Worm (Caenorhabditis elegans) whole organism, mixed stage, embryonic: ENCODE measurements around the gene F59D12.3.

Experiments used
- bed-3 ChIP-seq: fragments of 200-800 bp; sonication (Bioruptor generic); optimal IDR thresholded peaks from 3 replicates; lab custom pipeline; 2018; ENCODE audit warnings: mild to moderate bottlenecking, missing genetic modification characterization, moderate library complexity, missing compliant biosample characterization
- blmp-1 ChIP-seq: fragments of 150-350 bp; optimal IDR thresholded peaks from 2 replicates; lab custom pipeline; 2014; ENCODE audit warnings: missing biosample characterization, missing genetic modification characterization
- ceh-39 ChIP-seq: fragments of 150-350 bp; optimal IDR thresholded peaks from 2 replicates; lab custom pipeline; 2014; ENCODE audit warnings: missing biosample characterization, missing genetic modification characterization
- ceh-83 ChIP-seq: fragments of 200-800 bp; sonication (Bioruptor generic); optimal IDR thresholded peaks from 2 replicates; lab custom pipeline; 2018; ENCODE audit warnings: mild to moderate bottlenecking, missing genetic modification characterization, missing compliant biosample characterization
- ces-1 ChIP-seq: fragments of 150-350 bp; optimal IDR thresholded peaks from 2 replicates; lab custom pipeline; 2014; ENCODE audit warnings: missing biosample characterization, missing genetic modification reagents, missing genetic modification characterization
- cnd-1 ChIP-seq: fragments of 200-800 bp; sonication (Bioruptor generic); optimal IDR thresholded peaks from 2 replicates; lab custom pipeline; 2018; ENCODE audit warnings: mild to moderate bottlenecking, missing genetic modification characterization, missing compliant biosample characterization
- elt-1 ChIP-seq: sonication (generic microtip); optimal IDR thresholded peaks from 2 replicates; lab custom pipeline; 2017; ENCODE audit warnings: missing genetic modification characterization, mild to moderate bottlenecking, missing compliant biosample characterization, antibody characterized with exemption, moderate library complexity, borderline replicate concordance; ENCODE audit not compliant: insufficient read depth
- elt-3 ChIP-seq: fragments of 150-350 bp; optimal IDR thresholded peaks from 2 replicates; lab custom pipeline; 2014; ENCODE audit warnings: missing biosample characterization, missing genetic modification characterization
- flh-1 ChIP-seq: fragments of 200-800 bp; sonication (Bioruptor generic); optimal IDR thresholded peaks from 2 replicates; lab custom pipeline; 2018; ENCODE audit warnings: mild to moderate bottlenecking, missing genetic modification characterization, moderate library complexity, missing compliant biosample characterization
- ham-2 ChIP-seq: fragments of 200-800 bp; sonication (Bioruptor generic); optimal IDR thresholded peaks from 2 replicates; lab custom pipeline; 2018; ENCODE audit warnings: mild to moderate bottlenecking, missing genetic modification characterization, missing compliant biosample characterization
- hlh-1 ChIP-seq: fragments of 150-350 bp; optimal IDR thresholded peaks from 2 replicates; lab custom pipeline; 2014; ENCODE audit warnings: missing biosample characterization, missing genetic modification reagents, missing genetic modification characterization
- lin-13 ChIP-seq: fragments of 150-350 bp; optimal IDR thresholded peaks from 2 replicates; lab custom pipeline; 2014; ENCODE audit warnings: missing biosample characterization, missing genetic modification characterization
- lin-32 ChIP-seq: fragments of 200-800 bp; sonication (Bioruptor generic); optimal IDR thresholded peaks from 2 replicates; lab custom pipeline; 2018; ENCODE audit warnings: mild to moderate bottlenecking, missing genetic modification characterization, missing compliant biosample characterization
- lsy-2 ChIP-seq: fragments of 150-350 bp; optimal IDR thresholded peaks from 2 replicates; lab custom pipeline; 2014; ENCODE audit warnings: missing biosample characterization, missing genetic modification characterization
- mls-2 ChIP-seq: sonication (generic microtip); optimal IDR thresholded peaks from 2 replicates; lab custom pipeline; 2016; ENCODE audit warnings: mild to moderate bottlenecking, missing genetic modification characterization, moderate library complexity, missing compliant biosample characterization
- nhr-12 ChIP-seq: fragments of 150-350 bp; optimal IDR thresholded peaks from 2 replicates; lab custom pipeline; 2014; ENCODE audit warnings: missing biosample characterization, missing genetic modification characterization
- nhr-2 ChIP-seq: fragments of 150-350 bp; optimal IDR thresholded peaks from 2 replicates; lab custom pipeline; 2014; ENCODE audit warnings: missing biosample characterization, missing genetic modification characterization
- nhr-237 ChIP-seq: fragments of 150-350 bp; optimal IDR thresholded peaks from 2 replicates; lab custom pipeline; 2014; ENCODE audit warnings: missing biosample characterization, missing genetic modification characterization
- nhr-28 ChIP-seq: fragments of 150-350 bp; optimal IDR thresholded peaks from 2 replicates; lab custom pipeline; 2014; ENCODE audit warnings: missing biosample characterization, missing genetic modification characterization
- nhr-76 ChIP-seq: sonication (generic microtip); optimal IDR thresholded peaks from 2 replicates; lab custom pipeline; 2017; ENCODE audit warnings: missing biosample characterization, missing genetic modification characterization
- pha-4 ChIP-seq: fragments of 150-350 bp; optimal IDR thresholded peaks from 2 replicates; lab custom pipeline; 2018; ENCODE audit warnings: missing biosample characterization, missing genetic modification reagents, missing genetic modification characterization
- sem-2 ChIP-seq: fragments of 200-800 bp; sonication (Bioruptor generic); optimal IDR thresholded peaks from 2 replicates; lab custom pipeline; 2018; ENCODE audit warnings: mild to moderate bottlenecking, missing genetic modification characterization, missing compliant biosample characterization
- unc-120 ChIP-seq: sonication (generic microtip); optimal IDR thresholded peaks from 2 replicates; lab custom pipeline; 2017; ENCODE audit warnings: missing genetic modification characterization, missing compliant biosample characterization; ENCODE audit not compliant: poor library complexity, severe bottlenecking
- unc-39 ChIP-seq: fragments of 150-350 bp; optimal IDR thresholded peaks from 2 replicates; lab custom pipeline; 2014; ENCODE audit warnings: missing biosample characterization, missing genetic modification characterization
- unc-62 ChIP-seq: fragments of 150-350 bp; optimal IDR thresholded peaks from 2 replicates; lab custom pipeline; 2014; ENCODE audit warnings: missing biosample characterization, missing genetic modification reagents, missing genetic modification characterization
- zip-8 ChIP-seq: fragments of 150-350 bp; optimal IDR thresholded peaks from 2 replicates; lab custom pipeline; 2014; ENCODE audit warnings: missing biosample characterization, missing genetic modification characterization

The F59D12.3 gene

ce11 chrX:15628945-15629344, 21.8 kb downstream of the F59D12.3 start:
- no peak for TF ChIP-seq cnd-1
- no peak for TF ChIP-seq zip-8 (tag; lab: Kevin White, UChicago)
- no peak for TF ChIP-seq nhr-2 (tag; lab: Kevin White, UChicago)
- TF ChIP-seq ham-2 (GFP tag; lab: Kevin White, UChicago): no peak

ce11 chrX:15627814-15628213, 23.0 kb downstream of the F59D12.3 start:
- TF ChIP-seq ham-2 (GFP tag; lab: Kevin White, UChicago): no peak
- TF ChIP-seq ces-1 (GFP tag; lab: Kevin White, UChicago): peak; percentile 62
- no peak for TF ChIP-seq lin-32 (GFP tag; lab: Kevin White, UChicago)
- no peak for TF ChIP-seq hlh-1 (tag; lab: Kevin White, UChicago)
- TF ChIP-seq lin-13: no peak
- no peak for TF ChIP-seq unc-39 (tag; lab: Kevin White, UChicago)
- no peak for TF ChIP-seq cnd-1

ce11 chrX:15626119-15626850, 24.5 kb downstream of the F59D12.3 start:
- TF ChIP-seq nhr-237 (tag; lab: Kevin White, UChicago) (no peak), ceh-39 (no peak), lin-32 (GFP tag; lab: Kevin White, UChicago) (no peak), unc-62 (GFP tag; lab: Kevin White, UChicago) (peak; percentile 28)

ce11 chrX:15622041-15622440, 28.7 kb downstream of the F59D12.3 start:
- TF ChIP-seq blmp-1 (tag; lab: Kevin White, UChicago) (no peak), zip-8 (tag; lab: Kevin White, UChicago) (peak; percentile 19), nhr-2 (tag; lab: Kevin White, UChicago) (no peak), flh-1 (GFP tag; lab: Kevin White, UChicago) (no peak), ceh-39 (no peak)
- TF ChIP-seq, all 35 proteins: peak for 1

ce11 chrX:15621001-15621400, 29.8 kb downstream of the F59D12.3 start:
- no peak for TF ChIP-seq pha-4
- TF ChIP-seq nhr-28 (tag; lab: Kevin White, UChicago): no peak
- no peak for TF ChIP-seq ham-2 (GFP tag; lab: Kevin White, UChicago)
- no peak for TF ChIP-seq nhr-12
- no peak for TF ChIP-seq elt-1 (tag; lab: Kevin White, UChicago)
- TF ChIP-seq lsy-2 (tag; lab: Kevin White, UChicago): no peak
- TF ChIP-seq ces-1 (GFP tag; lab: Kevin White, UChicago): no peak
- TF ChIP-seq nhr-76: no peak
- TF ChIP-seq nhr-2 (tag; lab: Kevin White, UChicago): no peak
- no peak for TF ChIP-seq blmp-1 (tag; lab: Kevin White, UChicago)
- TF ChIP-seq ceh-83 (GFP tag; lab: Kevin White, UChicago): no peak
- no peak for TF ChIP-seq sem-2 (GFP tag; lab: Kevin White, UChicago)
- TF ChIP-seq lin-32 (GFP tag; lab: Kevin White, UChicago): no peak
- TF ChIP-seq unc-39 (tag; lab: Kevin White, UChicago): no peak
- TF ChIP-seq hlh-1 (tag; lab: Kevin White, UChicago): no peak

DNA sequence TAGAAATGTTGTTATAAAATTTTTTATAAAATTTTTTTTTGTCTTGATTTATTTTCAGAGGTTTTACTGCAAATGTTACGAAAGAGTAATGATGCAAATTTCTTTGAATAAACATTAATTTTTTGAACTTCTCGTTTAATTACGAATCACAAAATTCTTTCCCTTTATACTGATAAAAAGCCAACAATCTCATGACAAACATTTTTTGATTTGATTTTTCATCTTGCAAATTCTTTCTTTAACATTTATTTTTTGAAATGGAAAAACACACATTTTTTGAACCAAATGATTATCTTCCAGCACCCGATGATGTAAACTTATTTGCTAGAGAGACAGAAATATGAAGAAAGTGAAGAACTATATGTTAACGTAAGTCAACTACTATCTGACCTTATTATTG, 30.6 kb downstream of the F59D12.3 start, which contains the start of gene K09E9.1:
TSS of gene K09E9.1 (plus strand) at position 301 of the 400 bp plus-strand sequence.
- no peak for TF ChIP-seq zip-8 (tag; lab: Kevin White, UChicago)

- no peak for TF ChIP-seq nhr-28 (tag; lab: Kevin White, UChicago)
- no peak for TF ChIP-seq zip-8 (tag; lab: Kevin White, UChicago)
- no peak for TF ChIP-seq nhr-2 (tag; lab: Kevin White, UChicago)
- TF ChIP-seq nhr-76: no peak
- TF ChIP-seq ham-2 (GFP tag; lab: Kevin White, UChicago): no peak
- TF ChIP-seq ceh-39: no peak
- TF ChIP-seq bed-3 (GFP tag; lab: Kevin White, UChicago): no peak
- no peak for TF ChIP-seq ces-1 (GFP tag; lab: Kevin White, UChicago)
- no peak for TF ChIP-seq lin-13
- TF ChIP-seq, all 35 proteins: peak for 0
Observed at ce11 chrX:15619273-15619672, 31.5 kb downstream of the F59D12.3 start.

DNA sequence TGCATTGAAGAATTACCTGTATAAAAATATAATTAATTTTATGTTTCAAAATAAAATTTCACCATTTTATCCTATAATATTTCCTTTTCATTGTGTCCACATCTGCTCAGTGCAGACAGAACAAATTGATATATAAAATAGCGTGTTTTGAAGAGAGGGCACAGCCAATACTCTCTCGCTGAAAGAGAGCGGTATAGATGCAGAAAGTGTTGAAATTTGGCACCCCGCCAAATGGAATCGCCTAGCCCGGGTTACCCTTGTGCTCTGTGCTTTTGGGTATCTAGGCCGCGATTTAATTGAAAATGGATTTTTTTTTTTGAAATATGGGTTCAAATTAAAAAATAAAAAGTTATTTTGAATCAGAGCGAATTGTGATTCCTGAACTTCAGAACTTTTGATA, 33.6 kb downstream of the F59D12.3 start:
- TF ChIP-seq lin-13 (no peak), ces-1 (GFP tag; lab: Kevin White, UChicago) (peak; percentile 60), nhr-237 (tag; lab: Kevin White, UChicago) (no peak), elt-3 (tag; lab: Kevin White, UChicago) (no peak), cnd-1 (no peak), unc-120 (tag; lab: Kevin White, UChicago) (peak; percentile 29), mls-2 (no peak)
